Worm (Caenorhabditis elegans): ENCODE measurements around the gene cup-14.

DNA sequence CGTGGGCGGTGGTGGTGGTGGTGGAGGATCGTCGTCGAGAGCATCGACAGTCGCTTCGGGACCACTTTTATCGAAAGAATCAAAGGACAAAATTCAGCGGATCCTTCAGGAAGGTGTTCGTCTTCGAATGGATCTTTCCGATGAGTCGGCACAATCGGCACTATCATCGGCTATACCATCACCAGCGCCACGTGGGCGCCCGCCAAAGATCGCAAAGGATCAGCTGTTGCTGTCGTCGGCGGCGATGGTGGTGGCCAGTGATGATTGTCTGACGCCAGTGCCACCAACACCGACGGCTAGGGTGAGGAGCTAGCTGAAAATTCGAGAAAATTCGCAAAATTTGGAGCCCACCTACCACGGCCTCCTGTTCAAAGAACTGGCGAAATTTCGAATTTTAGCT lies 6.0 kb upstream of the cup-14 start:
- no peak for TF ChIP-seq egl-44 (GFP tag; IDR thresholded peaks at IDR 0.05)
- TF ChIP-seq Y56A3A.18 (GFP tag; IDR thresholded peaks at IDR 0.05) = no peak
- no peak for TF ChIP-seq gei-17 (GFP tag; optimal IDR thresholded peaks at IDR 0.05)
- TF ChIP-seq atf-7 (tag; optimal IDR thresholded peaks at IDR 0.05) = no peak
- no peak for TF ChIP-seq nfya-2 (GFP tag; IDR thresholded peaks at IDR 0.05)
- peak; percentile 69 for TF ChIP-seq zfh-2 (GFP tag; conservative IDR thresholded peaks at IDR 0.05)
- no peak for TF ChIP-seq efl-1 (GFP tag; optimal IDR thresholded peaks at IDR 0.05)
- TF ChIP-seq sdz-38 (tag; optimal IDR thresholded peaks at IDR 0.05) = no peak
